Worm (Caenorhabditis elegans) whole organism, L1 larva: ENCODE measurements around the gene F32D8.12.
A peak's percentile ranks its signal among the peaks of the same experiment; 100 is the strongest.

Experiments
- C04F5.9 ChIP-seq: sonication (generic microtip); optimal IDR thresholded peaks from 2 replicates; lab custom pipeline; 2016; ENCODE audit warnings: missing genetic modification characterization, missing compliant biosample characterization
- C34B4.2 ChIP-seq: sonication (generic microtip); optimal IDR thresholded peaks from 2 replicates; lab custom pipeline; 2017; ENCODE audit warnings: mild to moderate bottlenecking, missing genetic modification characterization, missing compliant biosample characterization
- F16B12.6 ChIP-seq: fragments of 150-350 bp; optimal IDR thresholded peaks from 2 replicates; lab custom pipeline; 2014; ENCODE audit warnings: missing biosample characterization, missing genetic modification characterization
- Y116A8C.19 ChIP-seq: sonication (generic microtip); optimal IDR thresholded peaks from 2 replicates; lab custom pipeline; 2016; ENCODE audit warnings: missing compliant biosample characterization, missing genetic modification characterization, borderline replicate concordance
- blmp-1 ChIP-seq: fragments of 150-350 bp; optimal IDR thresholded peaks from 2 replicates; lab custom pipeline; 2014; ENCODE audit warnings: missing biosample characterization, missing genetic modification characterization
- ceh-88 ChIP-seq: fragments of 200-800 bp; sonication (Bioruptor generic); IDR thresholded peaks from 2 replicates; pipeline ENCODE4 v1.3.6; 2022; ENCODE audit warnings: missing genetic modification characterization, missing compliant biosample characterization
- ceh-90 ChIP-seq: sonication (generic microtip); optimal IDR thresholded peaks from 2 replicates; lab custom pipeline; 2016; ENCODE audit warnings: missing genetic modification characterization, missing compliant biosample characterization
- dsc-1 ChIP-seq: sonication (generic microtip); optimal IDR thresholded peaks from 2 replicates; lab custom pipeline; 2016; ENCODE audit warnings: mild to moderate bottlenecking, missing genetic modification characterization, missing compliant biosample characterization
- efl-1 ChIP-seq, 4 experiments: fragments of 150-350 bp; optimal IDR thresholded peaks in 3 of 4; peaks in 1 of 4; 1 replicate in 1 of 4; 2 replicates in 3 of 4; lab custom pipeline; 2014; ENCODE audit warnings: missing biosample characterization in 2 of 4, missing genetic modification characterization in 2 of 4, missing genetic modification reagents in 2 of 4
- egl-13 ChIP-seq: sonication (generic microtip); optimal IDR thresholded peaks from 2 replicates; lab custom pipeline; 2016; ENCODE audit warnings: missing genotype, missing genetic modification reagents, missing genetic modification characterization, missing compliant biosample characterization
- egl-27 ChIP-seq, 2 experiments: fragments of 150-350 bp in 1 of 2; sonication (generic microtip); optimal IDR thresholded peaks; 3 replicates each; lab custom pipeline; 2017 to 2018; ENCODE audit warnings: missing biosample characterization in 2 of 2, missing genetic modification characterization in 2 of 2, missing genetic modification reagents in 2 of 2
- elt-2 ChIP-seq: sonication (generic microtip); optimal IDR thresholded peaks from 2 replicates; lab custom pipeline; 2016; ENCODE audit warnings: missing genetic modification characterization, mild to moderate bottlenecking, inconsistent platforms, missing compliant biosample characterization, missing genetic modification reagents
- elt-3 ChIP-seq, 6 experiments: fragments of 150-350 bp in 1 of 6; sonication (generic microtip); optimal IDR thresholded peaks; 2 replicates each; lab custom pipeline; 2017 to 2018; ENCODE audit warnings: missing biosample characterization in 6 of 6, missing genetic modification characterization in 6 of 6, inconsistent platforms in 1 of 6
- ets-5 ChIP-seq: fragments of 200-800 bp; sonication (Bioruptor generic); IDR thresholded peaks from 2 replicates; pipeline ENCODE4 v1.3.6; 2022; ENCODE audit warnings: missing genetic modification characterization, missing compliant biosample characterization
- fkh-10 ChIP-seq: sonication (generic microtip); optimal IDR thresholded peaks from 2 replicates; lab custom pipeline; 2017; ENCODE audit warnings: missing biosample characterization, missing genetic modification reagents, missing genetic modification characterization
- fkh-4 ChIP-seq: sonication (generic microtip); optimal IDR thresholded peaks from 2 replicates; lab custom pipeline; 2016; ENCODE audit warnings: missing compliant biosample characterization, missing genetic modification characterization, borderline replicate concordance
- fkh-8 ChIP-seq: sonication (generic microtip); optimal IDR thresholded peaks from 2 replicates; lab custom pipeline; 2016; ENCODE audit warnings: mild to moderate bottlenecking, missing genetic modification characterization, missing compliant biosample characterization
- fos-1 ChIP-seq: fragments of 150-350 bp; optimal IDR thresholded peaks from 2 replicates; lab custom pipeline; 2014; ENCODE audit warnings: missing biosample characterization, missing genetic modification characterization
- hpl-2 ChIP-seq: fragments of 150-350 bp; optimal IDR thresholded peaks from 2 replicates; lab custom pipeline; 2014; ENCODE audit warnings: missing biosample characterization, missing genetic modification reagents, missing genetic modification characterization
- jun-1 ChIP-seq: fragments of 150-350 bp; optimal IDR thresholded peaks from 2 replicates; lab custom pipeline; 2014; ENCODE audit warnings: missing biosample characterization, missing genetic modification reagents, missing genetic modification characterization
- lin-14 ChIP-seq: fragments of 200-800 bp; sonication (Bioruptor generic); optimal IDR thresholded peaks from 2 replicates; lab custom pipeline; 2018; ENCODE audit warnings: mild to moderate bottlenecking, missing genetic modification characterization, moderate library complexity, missing compliant biosample characterization
- lin-39 ChIP-seq: fragments of 150-350 bp; optimal IDR thresholded peaks from 2 replicates; lab custom pipeline; 2014; ENCODE audit warnings: missing biosample characterization, missing genetic modification reagents, missing genetic modification characterization
- lsy-2 ChIP-seq, 2 experiments: fragments of 150-350 bp; optimal IDR thresholded peaks; 2 replicates each; lab custom pipeline; 2014; ENCODE audit warnings: missing biosample characterization in 2 of 2, missing genetic modification characterization in 2 of 2
- mab-9 ChIP-seq: fragments of 200-800 bp; sonication (Bioruptor generic); IDR thresholded peaks from 2 replicates; pipeline ENCODE4 v1.3.6; 2022; ENCODE audit warnings: missing genetic modification reagents, missing genetic modification characterization, missing compliant biosample characterization
- mdl-1 ChIP-seq, 2 experiments: fragments of 150-350 bp; optimal IDR thresholded peaks; 2 replicates each; lab custom pipeline; 2014 to 2017; ENCODE audit warnings: missing biosample characterization in 2 of 2, missing genetic modification characterization in 2 of 2, inconsistent platforms in 1 of 2
- mef-2 ChIP-seq: fragments of 150-350 bp; optimal IDR thresholded peaks from 2 replicates; lab custom pipeline; 2014; ENCODE audit warnings: missing biosample characterization, missing genetic modification characterization
- mep-1 ChIP-seq: fragments of 150-350 bp; optimal IDR thresholded peaks from 2 replicates; lab custom pipeline; 2014; ENCODE audit warnings: missing biosample characterization, missing genetic modification characterization
- nhr-11 ChIP-seq: fragments of 150-350 bp; optimal IDR thresholded peaks from 2 replicates; lab custom pipeline; 2014; ENCODE audit warnings: missing biosample characterization, missing genetic modification characterization
- nhr-12 ChIP-seq: sonication (generic microtip); optimal IDR thresholded peaks from 2 replicates; lab custom pipeline; 2017; ENCODE audit warnings: missing biosample characterization, missing genetic modification characterization
- nhr-19 ChIP-seq: fragments of 200-800 bp; sonication (Bioruptor generic); conservative IDR thresholded peaks from 2 replicates; pipeline ENCODE4 v1.3.6; 2022; ENCODE audit warnings: missing genetic modification characterization, missing compliant biosample characterization
- nhr-20 ChIP-seq: sonication (generic microtip); optimal IDR thresholded peaks from 2 replicates; lab custom pipeline; 2016; ENCODE audit warnings: mild to moderate bottlenecking, missing genetic modification characterization, missing compliant biosample characterization
- nhr-47 ChIP-seq: sonication (generic microtip); optimal IDR thresholded peaks from 2 replicates; lab custom pipeline; 2016; ENCODE audit warnings: mild to moderate bottlenecking, missing genetic modification characterization, moderate library complexity, missing compliant biosample characterization
- nhr-71 ChIP-seq: sonication (generic microtip); optimal IDR thresholded peaks from 2 replicates; lab custom pipeline; 2016; ENCODE audit warnings: mild to moderate bottlenecking, missing genetic modification characterization, moderate library complexity, missing compliant biosample characterization
- nhr-77 ChIP-seq: fragments of 150-350 bp; optimal IDR thresholded peaks from 2 replicates; lab custom pipeline; 2014; ENCODE audit warnings: missing biosample characterization, missing genetic modification characterization
- nhr-85 ChIP-seq: sonication (generic microtip); peaks from one replicate; lab custom pipeline; 2016; ENCODE audit warnings: missing genetic modification characterization, inconsistent platforms, missing compliant biosample characterization
- nhr-90 ChIP-seq: sonication (generic microtip); optimal IDR thresholded peaks from 2 replicates; lab custom pipeline; 2016; ENCODE audit warnings: mild to moderate bottlenecking, missing genetic modification characterization, missing compliant biosample characterization; ENCODE audit not compliant: poor library complexity
- pax-3 ChIP-seq: fragments of 200-800 bp; sonication (Bioruptor generic); optimal IDR thresholded peaks from 2 replicates; lab custom pipeline; 2018; ENCODE audit warnings: mild to moderate bottlenecking, missing genetic modification characterization, moderate library complexity, missing compliant biosample characterization
- skn-1 ChIP-seq: fragments of 150-350 bp; optimal IDR thresholded peaks from 2 replicates; lab custom pipeline; 2014; ENCODE audit warnings: missing biosample characterization, missing genetic modification characterization
- snpc-4 ChIP-seq: fragments of 150-350 bp; optimal IDR thresholded peaks from 2 replicates; lab custom pipeline; 2014; ENCODE audit warnings: missing biosample characterization, missing genetic modification characterization
- sptf-1 ChIP-seq: fragments of 150-350 bp; optimal IDR thresholded peaks from 2 replicates; lab custom pipeline; 2014; ENCODE audit warnings: missing biosample characterization, missing genetic modification characterization
- tlp-1 ChIP-seq: fragments of 150-350 bp; optimal IDR thresholded peaks from 2 replicates; lab custom pipeline; 2014; ENCODE audit warnings: missing biosample characterization, missing genetic modification characterization
- unc-130 ChIP-seq: fragments of 150-350 bp; optimal IDR thresholded peaks from 2 replicates; lab custom pipeline; 2017; ENCODE audit warnings: missing biosample characterization, missing genetic modification characterization, inconsistent platforms
- unc-30 ChIP-seq: sonication (generic microtip); optimal IDR thresholded peaks from 2 replicates; lab custom pipeline; 2017; ENCODE audit warnings: missing biosample characterization, missing genetic modification characterization
- zip-4 ChIP-seq: fragments of 200-800 bp; sonication (Bioruptor generic); optimal IDR thresholded peaks from 2 replicates; lab custom pipeline; 2018; ENCODE audit warnings: mild to moderate bottlenecking, missing genetic modification characterization, moderate library complexity, missing compliant biosample characterization

Gene F32D8.12

DNA sequence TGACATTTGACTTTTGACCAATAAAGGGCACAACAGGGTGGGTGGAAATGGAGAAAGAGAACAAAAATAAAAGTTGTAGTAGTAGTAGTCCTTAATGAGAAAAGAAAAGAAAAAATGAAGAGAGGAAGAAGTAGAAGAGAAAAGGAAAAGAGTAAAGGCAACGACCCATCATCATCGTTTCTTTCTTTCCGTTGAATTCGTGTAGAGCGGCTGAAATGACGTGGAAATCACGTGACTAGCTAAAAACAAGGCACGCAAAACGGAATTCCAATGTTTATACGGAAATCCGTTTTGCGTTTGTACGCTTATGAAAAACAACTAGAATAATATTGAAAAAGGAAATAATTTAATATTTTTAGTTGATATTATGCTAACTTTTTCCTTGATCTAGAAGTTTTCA is 23.2 kb downstream of the F32D8.12 start (continued):
- TF ChIP-seq egl-13 (peak; percentile 77), nhr-77 (tag; lab: Kevin White, UChicago) (no peak), ets-5 (GFP tag; lab: Robert Waterston, UW) (no peak), lsy-2 (tag; optimal IDR thresholded peaks at IDR 0.05; lab: Kevin White, UChicago) (peak; percentile 41 to 42), fkh-10 (GFP tag; lab: Kevin White, UChicago) (peak; percentile 59), mep-1 (tag; lab: Kevin White, UChicago) (peak; percentile 14), nhr-85 (tag; lab: Kevin White, UChicago) (peak; percentile 88), elt-3 (tag; optimal IDR thresholded peaks at IDR 0.05; lab: Kevin White, UChicago) (peak in 3 of 6 experiments; percentile 35 to 69 (median 40)), blmp-1 (peak; percentile 62), mab-9 (0 out of 2 replicates have a peak, but pooled peaks have one; percentile 42), unc-30 (no peak), mdl-1 (tag; optimal IDR thresholded peaks at IDR 0.05; lab: Kevin White, UChicago) (peak in 1 of 2 experiments; percentile 50), skn-1 (tag; lab: Kevin White, UChicago) (no peak), zip-4 (GFP tag; lab: Kevin White, UChicago) (no peak), nhr-19 (GFP tag; lab: Robert Waterston, UW) (peak; percentile 41)

DNA sequence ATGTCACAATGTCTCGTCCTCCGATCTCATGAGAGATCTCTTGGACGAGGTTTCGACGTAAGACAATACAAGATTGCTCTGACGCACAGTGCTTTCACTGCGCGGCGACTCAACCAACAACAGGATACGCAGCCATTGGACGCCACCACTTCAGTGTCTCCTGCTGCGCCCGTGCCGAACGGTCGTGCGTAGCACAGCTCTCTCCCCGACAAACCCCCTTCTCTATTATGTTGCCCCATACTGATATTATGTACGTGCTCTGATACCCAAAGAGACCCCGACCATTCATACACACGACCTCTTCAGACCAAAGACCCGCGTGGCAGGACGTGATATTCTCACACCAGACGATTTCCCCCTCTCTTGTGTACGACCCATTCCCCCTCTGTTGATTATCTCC is 24.5 kb downstream of the F32D8.12 start:
- TF ChIP-seq ceh-88 (GFP tag; lab: Robert Waterston, UW) (0 out of 2 replicates have a peak, but pooled peaks have one; percentile 11), ets-5 (GFP tag; lab: Robert Waterston, UW) (peak; percentile 94; the same call in 1 of the 2 replicates)
- TF ChIP-seq, all 84 proteins: peak for 2; not testable (repeated sequence) for 82

DNA sequence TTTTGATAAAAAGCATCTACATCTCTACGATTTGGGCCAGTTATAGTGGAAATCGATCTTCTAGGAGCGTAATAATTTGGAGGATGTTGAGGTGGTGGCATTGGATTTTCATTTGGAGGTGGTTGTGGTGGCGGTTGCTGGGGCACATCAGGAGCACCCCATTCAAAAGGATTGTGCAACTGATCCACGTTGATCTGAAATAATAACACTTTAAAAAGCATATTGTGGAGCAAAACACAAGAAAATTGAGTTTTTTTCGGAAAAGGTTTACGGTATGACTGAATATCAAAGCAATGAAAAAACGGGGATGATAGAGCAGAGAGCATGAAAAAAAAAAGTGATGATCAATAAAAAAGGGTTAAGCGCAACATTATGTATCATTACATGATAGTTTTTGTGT is 25.2 kb downstream of the F32D8.12 start, which contains the start of gene saeg-1:
TSS of gene saeg-1 (minus strand) at position 101 of the 400 bp plus-strand sequence.
- TF ChIP-seq fkh-4 (no peak), tlp-1 (tag; lab: Kevin White, UChicago) (no peak), unc-30 (no peak), ceh-88 (GFP tag; lab: Robert Waterston, UW) (no peak), lin-39 (tag; lab: Kevin White, UChicago) (no peak), egl-27 (tag; optimal IDR thresholded peaks at IDR 0.05; lab: Kevin White, UChicago) (no peak), skn-1 (tag; lab: Kevin White, UChicago) (no peak), nhr-90 (tag; lab: Kevin White, UChicago) (no peak), Y116A8C.19 (no peak), elt-2 (tag; lab: Kevin White, UChicago) (no peak), nhr-12 (tag; lab: Kevin White, UChicago) (no peak), lin-14 (GFP tag; lab: Kevin White, UChicago) (no peak), blmp-1 (no peak), F16B12.6 (tag; lab: Kevin White, UChicago) (no peak), ceh-90 (tag; lab: Kevin White, UChicago) (no peak)
- TF ChIP-seq, all 84 proteins: peak for 0

DNA sequence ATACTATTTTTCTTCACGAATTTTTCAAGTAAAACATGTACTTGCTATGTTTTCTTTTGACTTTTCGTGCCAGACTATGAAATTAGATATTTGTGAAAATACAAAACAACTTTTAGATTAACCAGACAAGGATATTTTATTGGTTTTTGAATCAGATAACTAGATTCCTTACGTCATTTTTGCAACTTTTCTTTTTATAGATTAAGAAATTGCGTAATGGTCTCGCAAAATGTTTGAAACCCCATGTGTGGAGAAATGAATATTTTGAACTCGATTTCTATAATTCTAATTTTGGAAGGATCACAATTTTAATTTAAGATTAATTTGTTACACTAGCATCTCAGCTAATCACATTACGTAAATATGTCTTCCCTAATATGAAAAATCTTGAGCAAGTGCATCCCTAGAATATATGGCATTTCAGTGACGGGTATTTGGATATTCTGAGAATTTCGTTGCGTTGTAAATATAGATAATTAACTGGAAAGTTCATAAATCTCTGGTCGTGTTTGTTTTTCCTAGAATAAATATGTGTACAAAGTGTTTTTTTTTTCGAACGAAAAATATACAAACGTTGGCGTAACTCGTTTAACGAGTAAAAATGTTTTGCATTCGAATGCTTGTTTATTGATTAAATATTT is 28.2 kb downstream of the F32D8.12 start:
- TF ChIP-seq skn-1 (tag; lab: Kevin White, UChicago) (no peak), fkh-4 (no peak), ceh-90 (tag; lab: Kevin White, UChicago) (no peak), fos-1 (tag; lab: Kevin White, UChicago) (no peak), nhr-11 (tag; lab: Kevin White, UChicago) (peak; percentile 9), dsc-1 (tag; lab: Kevin White, UChicago) (peak; percentile 99), C04F5.9 (no peak), lin-14 (GFP tag; lab: Kevin White, UChicago) (peak; percentile 40), Y116A8C.19 (no peak), sptf-1 (tag; lab: Kevin White, UChicago) (no peak), C34B4.2 (no peak), nhr-47 (tag; lab: Kevin White, UChicago) (peak; percentile 76), unc-130 (tag; lab: Kevin White, UChicago) (no peak), snpc-4 (tag; lab: Kevin White, UChicago) (no peak), ets-5 (GFP tag; lab: Robert Waterston, UW) (no peak), efl-1 (optimal IDR thresholded peaks at IDR 0.05; lab: Kevin White, UChicago) (no peak), efl-1 (GFP tag; optimal IDR thresholded peaks at IDR 0.05 in 1 of 2; lab: Kevin White, UChicago) (no peak), nhr-20 (tag; lab: Kevin White, UChicago) (peak; percentile 1), fkh-8 (tag; lab: Kevin White, UChicago) (peak; percentile 81), lsy-2 (tag; optimal IDR thresholded peaks at IDR 0.05; lab: Kevin White, UChicago) (no peak), hpl-2 (no peak), nhr-71 (tag; lab: Kevin White, UChicago) (peak; percentile 71), jun-1 (tag; lab: Kevin White, UChicago) (no peak), pax-3 (tag; lab: Kevin White, UChicago) (peak; percentile 75), egl-13 (peak; percentile 70), nhr-77 (tag; lab: Kevin White, UChicago) (no peak), mef-2 (no peak)
